Worm (Caenorhabditis elegans): ENCODE results near the gene pho-8.

The pho-8 gene

ce11 chrV:11818786-11819185, 14.6 kb upstream of the pho-8 start:
- TF ChIP-seq med-1 (GFP tag; optimal IDR thresholded peaks at IDR 0.05; ENCODE audit: insufficient read depth) (no peak), ztf-29 (GFP tag; IDR thresholded peaks at IDR 0.05) (no peak), ref-1 (GFP tag; conservative IDR thresholded peaks at IDR 0.05) (no peak), flt-1 (GFP tag; IDR thresholded peaks at IDR 0.05) (no peak)

- TF ChIP-seq med-1 (GFP tag; optimal IDR thresholded peaks at IDR 0.05; ENCODE audit: insufficient read depth) (no peak), ztf-29 (GFP tag; IDR thresholded peaks at IDR 0.05) (no peak), tab-1 (GFP tag; IDR thresholded peaks at IDR 0.05) (no peak), ztf-23 (GFP tag; IDR thresholded peaks at IDR 0.05) (no peak), cog-1 (tag; optimal IDR thresholded peaks at IDR 0.05) (no peak)
Measured at ce11 chrV:11819451-11819850, 14.0 kb upstream of the pho-8 start.

- no peak for TF ChIP-seq ref-1 (GFP tag; conservative IDR thresholded peaks at IDR 0.05)
- no peak for TF ChIP-seq med-1 (GFP tag; optimal IDR thresholded peaks at IDR 0.05; ENCODE audit: insufficient read depth)
- TF ChIP-seq T22C8.4 (GFP tag; IDR thresholded peaks at IDR 0.05) = no peak
- TF ChIP-seq klf-2 (GFP tag; conservative IDR thresholded peaks at IDR 0.05) = no peak
- no peak for TF ChIP-seq tab-1 (GFP tag; IDR thresholded peaks at IDR 0.05)
- TF ChIP-seq flt-1 (GFP tag; IDR thresholded peaks at IDR 0.05) = no peak
- no peak for TF ChIP-seq ztf-23 (GFP tag; IDR thresholded peaks at IDR 0.05)
- TF ChIP-seq cog-1 (tag; optimal IDR thresholded peaks at IDR 0.05) = no peak
- no peak for TF ChIP-seq ztf-29 (GFP tag; IDR thresholded peaks at IDR 0.05)
Measured at ce11 chrV:11820551-11820950, 12.9 kb upstream of the pho-8 start.

- TF ChIP-seq ztf-23 (GFP tag; IDR thresholded peaks at IDR 0.05) (no peak), cog-1 (tag; optimal IDR thresholded peaks at IDR 0.05) (no peak), flt-1 (GFP tag; IDR thresholded peaks at IDR 0.05) (no peak), T22C8.4 (GFP tag; IDR thresholded peaks at IDR 0.05) (no peak), tab-1 (GFP tag; IDR thresholded peaks at IDR 0.05) (no peak), ref-1 (GFP tag; conservative IDR thresholded peaks at IDR 0.05) (no peak), ztf-29 (GFP tag; IDR thresholded peaks at IDR 0.05) (no peak), klf-2 (GFP tag; conservative IDR thresholded peaks at IDR 0.05) (no peak), med-1 (GFP tag; optimal IDR thresholded peaks at IDR 0.05; ENCODE audit: insufficient read depth) (no peak)
Measured at ce11 chrV:11822461-11822939, 10.9 kb upstream of the pho-8 start, which contains the start of gene pyc-1. pyc-1 (minus strand) TSS chrV:11822529.

ce11 chrV:11823978-11824377, 9.4 kb upstream of the pho-8 start:
- TF ChIP-seq cog-1 (tag; optimal IDR thresholded peaks at IDR 0.05) (no peak), ztf-29 (GFP tag; IDR thresholded peaks at IDR 0.05) (no peak)

ce11 chrV:11825662-11826061, 7.8 kb upstream of the pho-8 start, which contains the start of gene D2023.4:
D2023.4 (minus strand) TSS chrV:11825762.
- TF ChIP-seq ref-1 (GFP tag; conservative IDR thresholded peaks at IDR 0.05) (no peak), tab-1 (GFP tag; IDR thresholded peaks at IDR 0.05) (no peak), med-1 (GFP tag; optimal IDR thresholded peaks at IDR 0.05; ENCODE audit: insufficient read depth) (no peak), ztf-29 (GFP tag; IDR thresholded peaks at IDR 0.05) (no peak), cog-1 (tag; optimal IDR thresholded peaks at IDR 0.05) (no peak), T22C8.4 (GFP tag; IDR thresholded peaks at IDR 0.05) (no peak), flt-1 (GFP tag; IDR thresholded peaks at IDR 0.05) (no peak), ztf-23 (GFP tag; IDR thresholded peaks at IDR 0.05) (no peak), klf-2 (GFP tag; conservative IDR thresholded peaks at IDR 0.05) (no peak)

- TF ChIP-seq ztf-29 (GFP tag; IDR thresholded peaks at IDR 0.05) (no peak), flt-1 (GFP tag; IDR thresholded peaks at IDR 0.05) (no peak), ref-1 (GFP tag; conservative IDR thresholded peaks at IDR 0.05) (no peak), cog-1 (tag; optimal IDR thresholded peaks at IDR 0.05) (no peak), med-1 (GFP tag; optimal IDR thresholded peaks at IDR 0.05; ENCODE audit: insufficient read depth) (no peak), ztf-23 (GFP tag; IDR thresholded peaks at IDR 0.05) (no peak), T22C8.4 (GFP tag; IDR thresholded peaks at IDR 0.05) (no peak), tab-1 (GFP tag; IDR thresholded peaks at IDR 0.05) (no peak), klf-2 (GFP tag; conservative IDR thresholded peaks at IDR 0.05) (no peak)
Measured at ce11 chrV:11826967-11827366, 6.5 kb upstream of the pho-8 start, which contains the start of the genes mpst-1 and D2023.6. mpst-1 (minus strand) TSS chrV:11827067. D2023.6 (plus strand) TSS chrV:11827354.

ce11 chrV:11829282-11829681, 4.1 kb upstream of the pho-8 start, which contains the start of gene col-158:
col-158 (plus strand) TSS chrV:11829582.
- TF ChIP-seq klf-2 (GFP tag; conservative IDR thresholded peaks at IDR 0.05) (no peak), ref-1 (GFP tag; conservative IDR thresholded peaks at IDR 0.05) (no peak), cog-1 (tag; optimal IDR thresholded peaks at IDR 0.05) (no peak), ztf-29 (GFP tag; IDR thresholded peaks at IDR 0.05) (no peak), ztf-23 (GFP tag; IDR thresholded peaks at IDR 0.05) (no peak), T22C8.4 (GFP tag; IDR thresholded peaks at IDR 0.05) (no peak), med-1 (GFP tag; optimal IDR thresholded peaks at IDR 0.05; ENCODE audit: insufficient read depth) (no peak), flt-1 (GFP tag; IDR thresholded peaks at IDR 0.05) (no peak), tab-1 (GFP tag; IDR thresholded peaks at IDR 0.05) (no peak)

ce11 chrV:11836073-11836472, 2.7 kb downstream of the pho-8 start, which contains the start of gene R13H4.2:
R13H4.2 (plus strand) TSS chrV:11836391.
- no peak for TF ChIP-seq T22C8.4 (GFP tag; IDR thresholded peaks at IDR 0.05)
- no peak for TF ChIP-seq ref-1 (GFP tag; conservative IDR thresholded peaks at IDR 0.05)
- TF ChIP-seq cog-1 (tag; optimal IDR thresholded peaks at IDR 0.05) = no peak
- TF ChIP-seq flt-1 (GFP tag; IDR thresholded peaks at IDR 0.05) = no peak
- TF ChIP-seq med-1 (GFP tag; optimal IDR thresholded peaks at IDR 0.05; ENCODE audit: insufficient read depth) = no peak
- no peak for TF ChIP-seq ztf-23 (GFP tag; IDR thresholded peaks at IDR 0.05)
- no peak for TF ChIP-seq ztf-29 (GFP tag; IDR thresholded peaks at IDR 0.05)
- no peak for TF ChIP-seq klf-2 (GFP tag; conservative IDR thresholded peaks at IDR 0.05)
- no peak for TF ChIP-seq tab-1 (GFP tag; IDR thresholded peaks at IDR 0.05)

ce11 chrV:11839220-11839619, 5.8 kb downstream of the pho-8 start, which contains the start of gene idpb-5:
idpb-5 (plus strand) TSS chrV:11839520.
- TF ChIP-seq ztf-29 (GFP tag; IDR thresholded peaks at IDR 0.05) (no peak), tab-1 (GFP tag; IDR thresholded peaks at IDR 0.05) (no peak), T22C8.4 (GFP tag; IDR thresholded peaks at IDR 0.05) (no peak), ztf-23 (GFP tag; IDR thresholded peaks at IDR 0.05) (no peak), flt-1 (GFP tag; IDR thresholded peaks at IDR 0.05) (no peak), cog-1 (tag; optimal IDR thresholded peaks at IDR 0.05) (no peak), med-1 (GFP tag; optimal IDR thresholded peaks at IDR 0.05; ENCODE audit: insufficient read depth) (no peak), klf-2 (GFP tag; conservative IDR thresholded peaks at IDR 0.05) (no peak), ref-1 (GFP tag; conservative IDR thresholded peaks at IDR 0.05) (no peak)

Data from whole organism, midembryonic.